Fruit fly (Drosophila melanogaster) whole organism, embryonic: Measurements from ENCODE around the gene Sld5.
A peak's percentile ranks its signal among the peaks of the same experiment; 100 is the strongest.

Experiments used
- Atf-2 ChIP-seq: fragments of 200-800 bp; sonication (Bioruptor generic); optimal IDR thresholded peaks from 2 replicates; lab custom pipeline; 2016; ENCODE audit warnings: missing biosample characterization, missing genetic modification characterization
- Awh ChIP-seq: fragments of 200-800 bp; sonication (Bioruptor generic); IDR thresholded peaks from 2 replicates; pipeline ENCODE4, ENCODE4 v1.3.6; 2022; ENCODE audit warnings: missing biosample characterization, missing genetic modification characterization
- Bteb2 ChIP-seq: fragments of 200-800 bp; sonication (Bioruptor generic); optimal IDR thresholded peaks from 2 replicates; lab custom pipeline; 2016; ENCODE audit warnings: missing biosample characterization, missing genetic modification characterization
- CG11085 ChIP-seq: fragments of 200-800 bp; sonication (Bioruptor generic); IDR thresholded peaks from 2 replicates; pipeline ENCODE4 v1.3.6; 2022; ENCODE audit warnings: missing biosample characterization, missing genetic modification characterization
- CG11560 ChIP-seq: fragments of 200-800 bp; sonication (Bioruptor generic); IDR thresholded peaks from 3 replicates; pipeline ENCODE4 v1.3.6; 2022; ENCODE audit warnings: missing biosample characterization, missing genetic modification characterization
- CG12659 ChIP-seq: fragments of 200-800 bp; sonication (Bioruptor generic); optimal IDR thresholded peaks from 3 replicates; lab custom pipeline; 2017; ENCODE audit warnings: mild to moderate bottlenecking, missing biosample characterization, missing genetic modification reagents, missing genetic modification characterization
- CG12744 ChIP-seq: fragments of 200-800 bp; sonication (Bioruptor generic); optimal IDR thresholded peaks from 2 replicates; lab custom pipeline; 2016; ENCODE audit warnings: missing biosample characterization, missing genetic modification characterization
- CG13424 ChIP-seq: fragments of 200-800 bp; sonication (Bioruptor generic); optimal IDR thresholded peaks from 2 replicates; lab custom pipeline; 2019; ENCODE audit warnings: missing biosample characterization, mild to moderate bottlenecking, missing genetic modification characterization, moderate library complexity
- CG13894 ChIP-seq: fragments of 200-800 bp; sonication (Bioruptor generic); optimal IDR thresholded peaks from 3 replicates; lab custom pipeline; 2018; ENCODE audit warnings: missing biosample characterization, mild to moderate bottlenecking, missing genetic modification characterization, moderate library complexity
- CG14667 ChIP-seq: fragments of 200-800 bp; sonication (Bioruptor generic); IDR thresholded peaks from 2 replicates; pipeline ENCODE4 v1.3.6; 2022; ENCODE audit warnings: missing biosample characterization, missing genetic modification characterization
- CG15011 ChIP-seq: fragments of 200-800 bp; sonication (Bioruptor generic); optimal IDR thresholded peaks from 3 replicates; lab custom pipeline; 2018; ENCODE audit warnings: missing biosample characterization, mild to moderate bottlenecking, missing genetic modification characterization
- CG17359 ChIP-seq: fragments of 200-800 bp; sonication (Bioruptor generic); optimal IDR thresholded peaks from 3 replicates; lab custom pipeline; 2018; ENCODE audit warnings: missing biosample characterization, mild to moderate bottlenecking, missing genetic modification characterization, moderate library complexity
- CG17361 ChIP-seq: fragments of 200-800 bp; sonication (Bioruptor generic); IDR thresholded peaks from 3 replicates; pipeline ENCODE4 v1.3.6; 2022; ENCODE audit warnings: missing biosample characterization, missing genetic modification characterization
- CG2120 ChIP-seq: fragments of 200-800 bp; sonication (Bioruptor generic); optimal IDR thresholded peaks from 3 replicates; lab custom pipeline; 2016; ENCODE audit warnings: missing biosample characterization, missing genetic modification characterization
- CG30020 ChIP-seq: fragments of 200-800 bp; optimal IDR thresholded peaks from 2 replicates; lab custom pipeline; 2019; ENCODE audit warnings: missing biosample characterization, mild to moderate bottlenecking, missing genetic modification characterization, moderate library complexity
- CG3065 ChIP-seq: fragments of 200-800 bp; sonication (Bioruptor generic); optimal IDR thresholded peaks from 2 replicates; lab custom pipeline; 2016; ENCODE audit warnings: missing biosample characterization, missing genetic modification characterization
- CG32772 ChIP-seq: fragments of 200-800 bp; sonication (Bioruptor generic); IDR thresholded peaks from 2 replicates; pipeline ENCODE4 v1.3.6; 2022; ENCODE audit warnings: missing biosample characterization, missing genetic modification characterization
- CG4328 ChIP-seq: fragments of 200-800 bp; sonication (Bioruptor generic); optimal IDR thresholded peaks from 3 replicates; lab custom pipeline; 2017; ENCODE audit warnings: missing biosample characterization, missing genetic modification reagents, missing genetic modification characterization
- CG4424 ChIP-seq: fragments of 200-800 bp; sonication (Bioruptor generic); optimal IDR thresholded peaks from 3 replicates; lab custom pipeline; 2016; ENCODE audit warnings: missing biosample characterization, missing genetic modification characterization
- CG7357 ChIP-seq: fragments of 200-800 bp; sonication (Bioruptor generic); IDR thresholded peaks from 3 replicates; pipeline ENCODE4 v1.3.6; 2022; ENCODE audit warnings: missing biosample characterization, missing genetic modification characterization
- CG7786 ChIP-seq: fragments of 200-800 bp; sonication (Bioruptor generic); optimal IDR thresholded peaks from 2 replicates; lab custom pipeline; 2016; ENCODE audit warnings: missing biosample characterization, missing genetic modification characterization
- CTCF ChIP-seq: fragments of 200-800 bp; sonication (Bioruptor generic); optimal IDR thresholded peaks from 2 replicates; lab custom pipeline; 2017; ENCODE audit warnings: missing biosample characterization, mild to moderate bottlenecking, missing genetic modification characterization, moderate library complexity
- Chrac-16 ChIP-seq: fragments of 200-800 bp; sonication (Bioruptor generic); optimal IDR thresholded peaks from 3 replicates; lab custom pipeline; 2016; ENCODE audit warnings: missing biosample characterization, missing genetic modification characterization
- HLH54F ChIP-seq: fragments of 200-800 bp; sonication (Bioruptor generic); optimal IDR thresholded peaks from 3 replicates; lab custom pipeline; 2016; ENCODE audit warnings: missing biosample characterization, missing genetic modification characterization
- HmgZ ChIP-seq: fragments of 200-800 bp; sonication (Bioruptor generic); optimal IDR thresholded peaks from 2 replicates; lab custom pipeline; 2018; ENCODE audit warnings: missing biosample characterization, mild to moderate bottlenecking, missing genetic modification characterization
- Hr3 ChIP-seq: fragments of 200-800 bp; sonication (Bioruptor generic); optimal IDR thresholded peaks from 3 replicates; lab custom pipeline; 2016; ENCODE audit warnings: missing biosample characterization, missing genetic modification characterization
- Kr ChIP-seq: fragments of 200-800 bp; sonication (Bioruptor generic); optimal IDR thresholded peaks from 2 replicates; lab custom pipeline; 2017; ENCODE audit warnings: missing biosample characterization, mild to moderate bottlenecking, missing genetic modification characterization
- Lim3 ChIP-seq: fragments of 200-800 bp; sonication (Bioruptor generic); IDR thresholded peaks from 2 replicates; pipeline ENCODE4 v1.3.6; 2022; ENCODE audit warnings: missing biosample characterization, missing genetic modification characterization
- NFAT ChIP-seq: fragments of 200-800 bp; sonication (Bioruptor generic); IDR thresholded peaks from 2 replicates; pipeline ENCODE4 v1.3.6; 2022; ENCODE audit warnings: missing biosample characterization, missing genetic modification characterization
- Oaz ChIP-seq: fragments of 200-800 bp; sonication (Bioruptor generic); IDR thresholded peaks from 2 replicates; pipeline ENCODE4 v1.3.6; 2022; ENCODE audit warnings: missing biosample characterization, missing genetic modification characterization
- Rx ChIP-seq: fragments of 200-800 bp; sonication (Bioruptor generic); IDR thresholded peaks from 2 replicates; pipeline ENCODE4 v1.3.6; 2022; ENCODE audit warnings: missing biosample characterization, missing genetic modification characterization
- Sox100B ChIP-seq: fragments of 200-800 bp; sonication (Bioruptor generic); optimal IDR thresholded peaks from 3 replicates; lab custom pipeline; 2018; ENCODE audit warnings: missing biosample characterization, mild to moderate bottlenecking, missing genetic modification characterization
- TFAM ChIP-seq: fragments of 200-800 bp; sonication (Bioruptor generic); optimal IDR thresholded peaks from 2 replicates; lab custom pipeline; 2017; ENCODE audit warnings: missing biosample characterization, missing genetic modification characterization, inconsistent platforms
- cwo ChIP-seq: fragments of 200-800 bp; sonication (Bioruptor generic); optimal IDR thresholded peaks from 3 replicates; lab custom pipeline; 2017; ENCODE audit warnings: missing biosample characterization, missing genetic modification characterization, mild to moderate bottlenecking, moderate library complexity, missing genetic modification reagents
- dati ChIP-seq: fragments of 200-800 bp; sonication (Bioruptor generic); IDR thresholded peaks from 2 replicates; pipeline ENCODE4 v1.3.6; 2022; ENCODE audit warnings: missing biosample characterization, missing genetic modification characterization
- exex ChIP-seq: fragments of 200-800 bp; sonication (Bioruptor generic); optimal IDR thresholded peaks from 4 replicates; lab custom pipeline; 2018; ENCODE audit warnings: missing biosample characterization, mild to moderate bottlenecking, missing genetic modification characterization, moderate library complexity
- fd96Cb ChIP-seq: fragments of 200-800 bp; sonication (Bioruptor generic); optimal IDR thresholded peaks from 2 replicates; lab custom pipeline; 2018; ENCODE audit warnings: missing biosample characterization, mild to moderate bottlenecking, missing genetic modification characterization, moderate library complexity
- grn ChIP-seq: fragments of 200-800 bp; sonication (Bioruptor generic); optimal IDR thresholded peaks from 3 replicates; lab custom pipeline; 2017; ENCODE audit warnings: missing biosample characterization, missing genetic modification characterization
- jing ChIP-seq: fragments of 200-800 bp; sonication (Bioruptor generic); optimal IDR thresholded peaks from 2 replicates; lab custom pipeline; 2018; ENCODE audit warnings: missing biosample characterization, mild to moderate bottlenecking, missing genetic modification characterization
- ken ChIP-seq: fragments of 200-800 bp; sonication (Bioruptor generic); IDR thresholded peaks from 3 replicates; pipeline ENCODE4 v1.3.6; 2022; ENCODE audit warnings: missing biosample characterization, missing genetic modification characterization
- mld ChIP-seq: fragments of 200-800 bp; sonication (Bioruptor generic); IDR thresholded peaks from 3 replicates; pipeline ENCODE4 v1.3.6; 2022; ENCODE audit warnings: missing biosample characterization, missing genetic modification characterization; ENCODE audit not compliant: partially characterized antibody
- peb ChIP-seq: fragments of 200-800 bp; sonication (Bioruptor generic); IDR thresholded peaks from 2 replicates; pipeline ENCODE4 v1.3.6; 2022; ENCODE audit warnings: missing biosample characterization, missing genetic modification characterization
- phol ChIP-seq: fragments of 200-800 bp; sonication (Bioruptor generic); optimal IDR thresholded peaks from 3 replicates; lab custom pipeline; 2018; ENCODE audit warnings: missing biosample characterization, mild to moderate bottlenecking, missing genetic modification characterization, moderate library complexity
- pzg ChIP-seq: fragments of 200-800 bp; sonication (Bioruptor generic); optimal IDR thresholded peaks from 3 replicates; lab custom pipeline; 2018; ENCODE audit warnings: missing biosample characterization, mild to moderate bottlenecking, missing genetic modification characterization, moderate library complexity
- row ChIP-seq: fragments of 200-800 bp; sonication (Bioruptor generic); IDR thresholded peaks from 3 replicates; pipeline ENCODE4 v1.3.6; 2022; ENCODE audit warnings: missing biosample characterization, missing genetic modification characterization
- run ChIP-seq: fragments of 200-800 bp; sonication (Bioruptor generic); optimal IDR thresholded peaks from 3 replicates; lab custom pipeline; 2018; ENCODE audit warnings: missing biosample characterization, mild to moderate bottlenecking, missing genetic modification characterization
- scrt ChIP-seq: fragments of 200-800 bp; sonication (Bioruptor generic); optimal IDR thresholded peaks from 2 replicates; lab custom pipeline; 2018; ENCODE audit warnings: missing biosample characterization, mild to moderate bottlenecking, missing genetic modification characterization, moderate library complexity
- shn ChIP-seq: fragments of 200-800 bp; sonication (Bioruptor generic); optimal IDR thresholded peaks from 3 replicates; lab custom pipeline; 2016; ENCODE audit warnings: missing biosample characterization, missing genetic modification characterization
- sisA ChIP-seq: fragments of 200-800 bp; sonication (Bioruptor generic); IDR thresholded peaks from 2 replicates; pipeline ENCODE4 v1.3.6; 2022; ENCODE audit warnings: missing biosample characterization, missing genetic modification characterization
- slbo ChIP-seq: fragments of 200-800 bp; sonication (Bioruptor generic); IDR thresholded peaks from 2 replicates; pipeline ENCODE4 v1.3.6; 2022; ENCODE audit warnings: missing biosample characterization, missing genetic modification characterization
- tio ChIP-seq: fragments of 200-800 bp; sonication (Bioruptor generic); optimal IDR thresholded peaks from 2 replicates; lab custom pipeline; 2017; ENCODE audit warnings: missing biosample characterization, missing genetic modification characterization, inconsistent platforms
- wor ChIP-seq: fragments of 200-800 bp; sonication (Bioruptor generic); IDR thresholded peaks from 2 replicates; pipeline ENCODE4 v1.3.6; 2022; ENCODE audit warnings: missing biosample characterization, missing genetic modification characterization

The Sld5 gene

DNA sequence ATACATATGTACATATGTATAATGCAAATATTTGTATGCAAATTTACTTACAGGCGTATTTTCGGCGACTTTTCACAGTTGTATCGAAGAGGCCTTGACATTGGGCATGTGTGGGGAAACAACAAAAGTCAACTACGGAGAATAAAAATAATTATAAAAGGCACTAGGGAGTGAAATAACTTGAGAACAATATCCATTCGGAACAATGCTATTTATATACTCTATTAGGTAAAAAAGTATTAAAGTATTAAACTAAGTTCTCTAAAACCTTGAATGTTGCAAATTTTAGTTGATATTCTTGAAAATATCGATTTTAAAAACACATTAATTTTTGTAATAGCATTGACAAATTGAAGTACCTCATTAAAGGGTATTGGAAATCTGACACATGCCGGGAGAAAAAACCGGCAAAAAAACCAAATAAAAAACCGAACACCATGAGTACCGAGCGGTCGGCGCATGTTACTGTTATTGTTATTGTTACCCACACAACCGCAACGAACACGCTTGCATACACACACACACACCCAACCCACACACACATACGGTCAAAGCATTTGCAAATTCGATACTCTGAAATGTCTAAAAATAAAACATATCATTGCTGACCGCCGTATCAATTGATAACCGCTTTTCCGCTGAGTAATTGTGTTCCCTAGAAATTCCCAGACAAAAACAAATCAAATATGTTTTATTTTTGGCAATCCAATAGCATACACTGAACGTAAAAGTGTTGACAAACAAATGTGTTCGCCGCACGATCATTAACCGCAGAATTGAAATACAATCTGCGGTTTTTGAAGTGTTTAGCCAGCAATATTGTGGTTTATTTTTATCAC, 48.2 kb upstream of the Sld5 start (continued):
- TF ChIP-seq CG11085 (GFP tag; lab: Robert Waterston, UW) (no peak), Bteb2 (peak; percentile 48), shn (no peak), CG30020 (tag; lab: Kevin White, UChicago) (no peak), CG4328 (GFP tag; lab: Kevin White, UChicago) (no peak), dati (GFP tag; lab: Robert Waterston, UW) (no peak), CG2120 (GFP tag; lab: Kevin White, UChicago) (peak; percentile 79), CG7786 (no peak), CG17361 (GFP tag; lab: Robert Waterston, UW) (no peak), Kr (GFP tag; lab: Kevin White, UChicago) (no peak), TFAM (GFP tag; lab: Kevin White, UChicago) (no peak), peb (GFP tag; lab: Robert Waterston, UW) (no peak), cwo (GFP tag; lab: Kevin White, UChicago) (no peak), CG3065 (GFP tag; lab: Kevin White, UChicago) (no peak), CTCF (GFP tag; lab: Kevin White, UChicago) (no peak), CG15011 (no peak), Atf-2 (no peak), pzg (GFP tag; lab: Kevin White, UChicago) (no peak), CG13894 (tag; lab: Kevin White, UChicago) (no peak), CG12744 (GFP tag; lab: Kevin White, UChicago) (no peak), NFAT (GFP tag; lab: Robert Waterston, UW) (no peak), Oaz (GFP tag; lab: Robert Waterston, UW) (no peak), CG17359 (peak; percentile 4), Chrac-16 (no peak), jing (no peak), mld (GFP tag; lab: Robert Waterston, UW) (no peak), CG14667 (GFP tag; lab: Robert Waterston, UW) (no peak), slbo (GFP tag; lab: Robert Waterston, UW) (peak; percentile 51), wor (GFP tag; lab: Robert Waterston, UW) (no peak), scrt (peak; percentile 23), CG7357 (GFP tag; lab: Robert Waterston, UW) (no peak), exex (tag; lab: Kevin White, UChicago) (no peak), Hr3 (no peak), HmgZ (tag; lab: Kevin White, UChicago) (no peak), CG12659 (GFP tag; lab: Kevin White, UChicago) (peak; percentile 20), grn (GFP tag; lab: Kevin White, UChicago) (no peak), HLH54F (GFP tag; lab: Kevin White, UChicago) (no peak), tio (peak; percentile 34), Sox100B (GFP tag; lab: Kevin White, UChicago) (peak; percentile 19), sisA (no peak), fd96Cb (tag; lab: Kevin White, UChicago) (no peak), phol (peak; percentile 0), CG32772 (GFP tag; lab: Robert Waterston, UW) (no peak), CG11560 (no peak), ken (GFP tag; lab: Robert Waterston, UW) (no peak), row (peak; percentile 42; the same call in 2 of the 3 replicates), Lim3 (no peak), Rx (GFP tag; lab: Robert Waterston, UW) (no peak), CG13424 (tag; lab: Kevin White, UChicago) (no peak), CG4424 (GFP tag; lab: Kevin White, UChicago) (no peak), Awh (GFP tag; lab: Robert Waterston, UW) (no peak), run (tag; lab: Kevin White, UChicago) (no peak)
